Worm (Caenorhabditis elegans) whole organism, early embryonic: ENCODE measurements around the gene pas-2.

Experiments used
- B0310.2 ChIP-seq: sonication (generic microtip); optimal IDR thresholded peaks from 2 replicates; lab custom pipeline; 2016; ENCODE audit warnings: mild to moderate bottlenecking, missing genetic modification characterization, missing compliant biosample characterization
- F13C5.2 ChIP-seq: sonication (generic microtip); optimal IDR thresholded peaks from 2 replicates; lab custom pipeline; 2017; ENCODE audit warnings: mild to moderate bottlenecking, missing genetic modification characterization, inconsistent platforms, missing compliant biosample characterization
- aly-1 ChIP-seq: sonication (generic microtip); optimal IDR thresholded peaks from 2 replicates; lab custom pipeline; 2016; ENCODE audit warnings: missing genetic modification characterization, missing compliant biosample characterization
- ama-1 ChIP-seq: fragments of 150-350 bp; optimal IDR thresholded peaks from 2 replicates; lab custom pipeline; 2014
- ceh-13 ChIP-seq: fragments of 200-800 bp; sonication (Bioruptor generic); optimal IDR thresholded peaks from 2 replicates; lab custom pipeline; 2018; ENCODE audit warnings: mild to moderate bottlenecking, missing genetic modification characterization, missing compliant biosample characterization
- ceh-36 ChIP-seq: sonication (generic microtip); optimal IDR thresholded peaks from 2 replicates; lab custom pipeline; 2016; ENCODE audit warnings: missing genetic modification characterization, inconsistent platforms, missing compliant biosample characterization
- ets-7 ChIP-seq: sonication (generic microtip); optimal IDR thresholded peaks from 2 replicates; lab custom pipeline; 2016; ENCODE audit warnings: missing genotype, missing genetic modification characterization, missing compliant biosample characterization
- flt-1 ChIP-seq: fragments of 200-800 bp; sonication (Bioruptor generic); IDR thresholded peaks from 2 replicates; pipeline ENCODE4 v1.3.6; 2022; ENCODE audit warnings: missing genetic modification characterization, missing compliant biosample characterization
- hmbx-1 ChIP-seq: sonication (generic microtip); optimal IDR thresholded peaks from 2 replicates; lab custom pipeline; 2016; ENCODE audit warnings: mild to moderate bottlenecking, missing genetic modification characterization, missing compliant biosample characterization
- hmg-4 ChIP-seq: fragments of 200-800 bp; sonication (Bioruptor generic); optimal IDR thresholded peaks from 2 replicates; lab custom pipeline; 2018; ENCODE audit warnings: mild to moderate bottlenecking, missing genetic modification characterization, missing compliant biosample characterization
- hnd-1 ChIP-seq: sonication (generic microtip); optimal IDR thresholded peaks from 2 replicates; lab custom pipeline; 2016; ENCODE audit warnings: missing genetic modification characterization, missing compliant biosample characterization
- pes-1 ChIP-seq: fragments of 200-800 bp; sonication (Bioruptor generic); IDR thresholded peaks from 2 replicates; pipeline ENCODE4 v1.3.6; 2022; ENCODE audit warnings: missing genetic modification reagents, missing genetic modification characterization, missing compliant biosample characterization
- scrt-1 ChIP-seq: fragments of 200-800 bp; sonication (Bioruptor generic); IDR thresholded peaks from 2 replicates; pipeline ENCODE4 v1.3.6; 2022; ENCODE audit warnings: missing genetic modification characterization, missing compliant biosample characterization
- sea-1 ChIP-seq: fragments of 200-800 bp; sonication (Bioruptor generic); conservative IDR thresholded peaks from 2 replicates; pipeline ENCODE4 v1.3.6; 2022; ENCODE audit warnings: missing genetic modification characterization, missing compliant biosample characterization
- tbx-11 ChIP-seq: fragments of 200-800 bp; sonication (Bioruptor generic); IDR thresholded peaks from 2 replicates; pipeline ENCODE4 v1.3.6; 2022; ENCODE audit warnings: missing genetic modification characterization, missing compliant biosample characterization
- tbx-37 ChIP-seq: fragments of 200-800 bp; sonication (Bioruptor generic); conservative IDR thresholded peaks from 2 replicates; pipeline ENCODE4 v1.3.6; 2022; ENCODE audit warnings: missing genetic modification reagents, missing genetic modification characterization, missing compliant biosample characterization
- tra-4 ChIP-seq: sonication (generic microtip); optimal IDR thresholded peaks from 2 replicates; lab custom pipeline; 2017; ENCODE audit warnings: missing genetic modification characterization, missing compliant biosample characterization

The pas-2 gene

DNA sequence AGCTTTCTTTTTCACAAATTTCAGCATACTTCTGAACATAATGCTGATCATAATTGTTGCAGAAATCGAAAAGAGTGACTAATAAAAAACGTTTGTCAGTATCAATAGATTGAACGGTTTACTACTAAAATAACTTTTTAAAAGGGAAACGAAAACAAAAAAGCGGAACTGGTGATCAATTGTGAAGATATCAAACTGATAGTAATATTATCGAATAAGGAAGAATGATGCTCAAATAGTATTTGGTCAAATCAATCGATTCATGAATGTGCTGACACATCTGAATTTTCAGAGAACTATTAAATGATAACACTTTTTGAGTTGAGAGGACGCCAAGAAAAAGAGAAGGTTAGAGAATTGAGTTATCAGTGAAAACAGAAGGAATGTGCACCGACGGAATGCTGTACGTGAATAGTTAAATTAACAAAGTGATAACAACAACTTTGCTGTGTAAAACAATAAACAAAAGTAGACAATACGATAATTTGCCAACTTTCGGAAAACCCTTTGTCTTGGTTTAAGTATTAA lies 6.4 kb downstream of the pas-2 start, which contains the start of gene D1054.5:
TSS of gene D1054.5 (minus strand) at position 51 of the 528 bp plus-strand sequence.
- TF ChIP-seq F13C5.2 (tag; lab: Kevin White, UChicago) (no peak), hmg-4 (GFP tag; lab: Kevin White, UChicago) (no peak), aly-1 (no peak), sea-1 (GFP tag; lab: Robert Waterston, UW) (no peak), tra-4 (tag; lab: Kevin White, UChicago) (no peak), hnd-1 (no peak), scrt-1 (GFP tag; lab: Robert Waterston, UW) (no peak), tbx-37 (GFP tag; lab: Robert Waterston, UW) (no peak), ceh-36 (no peak), B0310.2 (tag; lab: Kevin White, UChicago) (no peak), tbx-11 (GFP tag; lab: Robert Waterston, UW) (no peak)

DNA sequence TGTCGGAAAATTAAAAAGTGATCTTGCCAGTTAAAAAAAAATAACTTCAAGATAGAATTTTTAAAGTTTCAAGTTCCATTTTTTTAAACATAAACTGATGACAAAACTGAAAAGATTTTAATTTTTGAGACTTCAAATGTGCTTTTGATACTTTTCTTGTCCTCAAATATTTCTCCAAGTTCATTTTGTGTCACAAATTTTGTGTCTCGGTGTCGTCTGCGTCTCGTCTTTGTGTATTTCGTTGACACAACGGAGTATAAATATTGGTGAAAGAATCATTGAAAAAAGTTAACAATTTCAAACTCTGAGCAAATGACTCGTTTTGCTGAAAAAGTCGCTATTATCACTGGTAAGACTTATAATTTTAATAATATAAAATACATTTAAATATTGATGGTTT lies 13.8 kb downstream of the pas-2 start, which contains the start of gene D1054.8:
TSS of gene D1054.8 (plus strand) at position 301 of the 400 bp plus-strand sequence.
- no peak for TF ChIP-seq tbx-37 (GFP tag; lab: Robert Waterston, UW)

DNA sequence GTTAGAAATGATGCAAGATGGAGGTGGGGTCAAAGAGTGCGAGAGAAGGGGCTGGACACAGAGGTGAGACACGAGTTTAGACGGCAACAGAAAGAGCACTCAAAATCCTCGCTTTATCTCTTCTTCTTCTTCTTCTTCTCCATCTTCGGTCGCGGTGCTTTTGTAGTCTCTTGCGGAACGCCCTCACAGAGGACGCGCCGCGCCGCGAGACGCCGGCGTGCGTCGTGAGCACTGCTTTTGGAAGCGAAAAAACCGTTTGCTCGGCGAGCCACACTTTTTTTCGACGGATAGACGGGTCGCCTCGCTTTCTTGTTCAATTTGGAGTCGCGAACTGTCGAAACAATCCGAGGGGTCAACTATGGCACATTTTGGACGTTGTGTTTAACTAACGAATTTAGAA lies 20.8 kb downstream of the pas-2 start, which contains the start of gene D1054.9:
TSS of gene D1054.9 (minus strand) at position 137 of the 400 bp plus-strand sequence.
- TF ChIP-seq tra-4 (tag; lab: Kevin White, UChicago) (no peak), B0310.2 (tag; lab: Kevin White, UChicago) (no peak), ceh-36 (no peak), ets-7 (tag; lab: Kevin White, UChicago) (no peak), aly-1 (no peak), sea-1 (GFP tag; lab: Robert Waterston, UW) (no peak), ama-1 (no peak), scrt-1 (GFP tag; lab: Robert Waterston, UW) (no peak), tbx-11 (GFP tag; lab: Robert Waterston, UW) (no peak), F13C5.2 (tag; lab: Kevin White, UChicago) (no peak), hmg-4 (GFP tag; lab: Kevin White, UChicago) (no peak), pes-1 (GFP tag; lab: Robert Waterston, UW) (no peak), ceh-13 (GFP tag; lab: Kevin White, UChicago) (no peak), flt-1 (GFP tag; lab: Robert Waterston, UW) (no peak), hmbx-1 (tag; lab: Kevin White, UChicago) (no peak), hnd-1 (no peak), tbx-37 (GFP tag; lab: Robert Waterston, UW) (no peak)

DNA sequence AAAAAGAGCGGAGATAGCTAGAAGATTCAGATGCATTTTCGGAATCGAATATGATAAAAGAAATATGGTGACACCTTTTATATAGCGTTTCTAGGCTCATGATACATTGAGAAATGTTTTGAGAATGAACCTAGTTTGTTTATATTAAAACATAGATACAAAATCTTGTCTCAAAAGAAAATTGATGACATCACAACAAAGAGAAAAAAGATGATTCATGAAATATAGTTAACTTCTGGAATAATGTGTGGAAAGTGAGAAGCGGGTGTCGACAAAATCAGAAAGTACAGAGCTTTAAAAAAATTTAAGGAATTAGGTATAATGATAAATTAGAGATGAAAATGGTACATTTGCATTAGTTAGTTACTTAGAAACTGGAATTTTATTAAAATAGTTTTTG lies 22.6 kb downstream of the pas-2 start, which contains the start of gene D1054.10:
TSS of gene D1054.10 (minus strand) at position 101 of the 400 bp plus-strand sequence.
- no peak for TF ChIP-seq tbx-11 (GFP tag; lab: Robert Waterston, UW)
- TF ChIP-seq ceh-36: no peak
- no peak for TF ChIP-seq ama-1
- TF ChIP-seq F13C5.2 (tag; lab: Kevin White, UChicago): no peak
- TF ChIP-seq tbx-37 (GFP tag; lab: Robert Waterston, UW): no peak
- TF ChIP-seq scrt-1 (GFP tag; lab: Robert Waterston, UW): no peak
- no peak for TF ChIP-seq ets-7 (tag; lab: Kevin White, UChicago)

DNA sequence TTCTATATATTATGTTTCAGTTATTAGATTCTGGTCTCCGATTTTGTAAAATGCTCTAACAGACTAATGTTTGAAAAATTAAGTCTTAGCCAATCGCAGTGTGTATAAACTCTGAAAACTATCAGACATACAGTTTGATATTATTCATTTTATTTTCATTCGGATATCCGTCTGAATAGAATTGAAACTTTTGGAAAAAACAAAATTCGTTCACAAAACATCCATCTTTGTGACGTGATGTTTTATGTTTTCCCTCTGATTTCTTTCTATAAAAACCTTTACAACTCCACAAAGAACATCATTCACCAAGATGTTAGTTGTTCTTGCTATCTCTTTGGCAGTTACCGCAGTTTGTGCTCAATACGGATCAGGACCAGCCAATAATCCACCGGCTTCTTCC lies 23.3 kb downstream of the pas-2 start, which contains the start of gene ule-3:
TSS of gene ule-3 (plus strand) at position 301 of the 400 bp plus-strand sequence.
- TF ChIP-seq aly-1 (no peak), ets-7 (tag; lab: Kevin White, UChicago) (no peak), ama-1 (no peak), ceh-36 (no peak), hmbx-1 (tag; lab: Kevin White, UChicago) (no peak), scrt-1 (GFP tag; lab: Robert Waterston, UW) (no peak), hmg-4 (GFP tag; lab: Kevin White, UChicago) (no peak), ceh-13 (GFP tag; lab: Kevin White, UChicago) (no peak), B0310.2 (tag; lab: Kevin White, UChicago) (no peak), F13C5.2 (tag; lab: Kevin White, UChicago) (no peak), hnd-1 (no peak), sea-1 (GFP tag; lab: Robert Waterston, UW) (no peak), tra-4 (tag; lab: Kevin White, UChicago) (no peak), pes-1 (GFP tag; lab: Robert Waterston, UW) (no peak)

DNA sequence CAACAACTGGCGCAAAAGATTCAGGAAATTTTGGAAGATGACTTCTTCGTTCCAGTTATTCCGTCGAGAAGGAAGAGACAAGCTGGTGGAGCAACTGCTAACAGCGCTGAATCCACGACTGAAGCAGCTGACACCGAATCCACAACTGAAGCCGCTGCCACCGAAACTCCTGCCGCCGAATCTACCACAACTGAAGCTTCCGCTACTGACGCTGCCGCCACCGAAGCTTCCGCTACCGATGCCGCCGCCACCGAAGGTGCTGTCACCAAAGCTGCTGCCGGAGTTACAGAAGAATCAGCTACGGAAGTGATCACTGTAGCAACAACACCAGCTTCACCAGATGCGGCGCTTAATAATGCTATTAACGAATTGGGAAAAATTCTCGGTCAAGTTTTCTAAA lies 24.3 kb downstream of the pas-2 start:
- no peak for TF ChIP-seq aly-1
- no peak for TF ChIP-seq flt-1 (GFP tag; lab: Robert Waterston, UW)
- TF ChIP-seq hnd-1: no peak

DNA sequence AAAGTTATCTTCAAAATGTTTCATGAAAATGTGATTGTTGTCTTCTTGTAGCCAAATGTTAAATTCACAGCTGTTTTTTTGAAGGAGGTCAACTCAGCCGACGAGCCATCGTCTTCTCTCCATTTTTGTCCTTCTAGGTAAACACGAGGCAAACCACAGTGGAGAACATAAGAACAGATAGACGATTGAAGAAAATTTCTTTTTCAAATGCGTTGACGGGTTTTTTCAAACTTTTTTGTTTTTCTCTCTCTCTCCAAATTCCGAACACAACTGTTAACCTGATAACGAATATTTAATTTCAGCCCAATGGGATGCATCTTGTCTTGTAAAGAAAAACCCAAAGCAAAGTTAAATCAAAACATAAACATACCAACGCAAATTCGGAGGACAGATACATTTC lies 25.3 kb downstream of the pas-2 start, which contains the start of gene D1054.19:
TSS of gene D1054.19 (plus strand) at position 301 of the 400 bp plus-strand sequence.
- TF ChIP-seq flt-1 (GFP tag; lab: Robert Waterston, UW) (no peak), F13C5.2 (tag; lab: Kevin White, UChicago) (no peak), tra-4 (tag; lab: Kevin White, UChicago) (no peak), aly-1 (no peak), ama-1 (no peak), ceh-13 (GFP tag; lab: Kevin White, UChicago) (no peak), sea-1 (GFP tag; lab: Robert Waterston, UW) (no peak), scrt-1 (GFP tag; lab: Robert Waterston, UW) (no peak), B0310.2 (tag; lab: Kevin White, UChicago) (no peak), pes-1 (GFP tag; lab: Robert Waterston, UW) (no peak), hmg-4 (GFP tag; lab: Kevin White, UChicago) (no peak), tbx-11 (GFP tag; lab: Robert Waterston, UW) (no peak), hnd-1 (no peak), ceh-36 (no peak), ets-7 (tag; lab: Kevin White, UChicago) (no peak)
